Worm (Caenorhabditis elegans) whole organism, young adult: ENCODE measurements around the gene srh-92.

Experiments used
- B0035.1 ChIP-seq: sonication (generic microtip); optimal IDR thresholded peaks from 2 replicates; lab custom pipeline; 2016; ENCODE audit warnings: missing genetic modification characterization, mild to moderate bottlenecking, missing compliant biosample characterization, missing genotype, missing genetic modification reagents
- B0336.3 ChIP-seq: fragments of 200-800 bp; sonication (Bioruptor generic); IDR thresholded peaks from 2 replicates; pipeline ENCODE4 v1.3.6; 2022; ENCODE audit warnings: missing genetic modification characterization, missing compliant biosample characterization
- F10E7.11 ChIP-seq: sonication (generic microtip); optimal IDR thresholded peaks from 2 replicates; lab custom pipeline; 2017; ENCODE audit warnings: mild to moderate bottlenecking, missing genetic modification characterization, moderate library complexity, missing compliant biosample characterization
- F23B12.7 ChIP-seq: sonication (generic microtip); optimal IDR thresholded peaks from 2 replicates; lab custom pipeline; 2017; ENCODE audit warnings: missing genetic modification characterization, mild to moderate bottlenecking, missing compliant biosample characterization, antibody characterized with exemption, moderate library complexity; ENCODE audit not compliant: insufficient read depth
- F37B4.10 ChIP-seq: fragments of 200-800 bp; sonication (Bioruptor generic); IDR thresholded peaks from 2 replicates; pipeline ENCODE4 v1.3.6; 2022; ENCODE audit warnings: missing genetic modification characterization, missing compliant biosample characterization
- F49E8.2 ChIP-seq: sonication (generic microtip); optimal IDR thresholded peaks from 3 replicates; lab custom pipeline; 2017; ENCODE audit warnings: missing genetic modification characterization, mild to moderate bottlenecking, missing compliant biosample characterization, antibody characterized with exemption, moderate library complexity; ENCODE audit not compliant: insufficient read depth
- K12H6.12 ChIP-seq: fragments of 200-800 bp; sonication (Bioruptor generic); optimal IDR thresholded peaks from 2 replicates; lab custom pipeline; 2018; ENCODE audit warnings: mild to moderate bottlenecking, missing genetic modification characterization, missing compliant biosample characterization
- T07F8.4 ChIP-seq: sonication (generic microtip); optimal IDR thresholded peaks from 2 replicates; lab custom pipeline; 2016; ENCODE audit warnings: mild to moderate bottlenecking, missing genetic modification characterization, moderate library complexity, missing compliant biosample characterization
- Y53F4B.3 ChIP-seq: fragments of 200-800 bp; sonication (Bioruptor generic); IDR thresholded peaks from 2 replicates; pipeline ENCODE4 v1.3.6; 2022; ENCODE audit warnings: missing genetic modification reagents, missing genetic modification characterization, missing compliant biosample characterization
- Y53G8AR.9 ChIP-seq: fragments of 200-800 bp; sonication (Bioruptor generic); conservative IDR thresholded peaks from 2 replicates; pipeline ENCODE4 v1.3.6; 2022; ENCODE audit warnings: missing genetic modification reagents, missing genetic modification characterization, missing compliant biosample characterization
- Y79H2A.3 ChIP-seq: fragments of 200-800 bp; sonication (Bioruptor generic); conservative IDR thresholded peaks from 2 replicates; pipeline ENCODE4 v1.3.6; 2022; ENCODE audit warnings: missing genetic modification reagents, missing genetic modification characterization, missing compliant biosample characterization
- akir-1 ChIP-seq: fragments of 200-800 bp; sonication (Bioruptor generic); optimal IDR thresholded peaks from 2 replicates; lab custom pipeline; 2018; ENCODE audit warnings: mild to moderate bottlenecking, missing genetic modification characterization, moderate library complexity, missing compliant biosample characterization
- atf-7 ChIP-seq: sonication (generic microtip); optimal IDR thresholded peaks from 2 replicates; lab custom pipeline; 2017; ENCODE audit warnings: mild to moderate bottlenecking, missing genetic modification characterization, missing compliant biosample characterization
- athp-1 ChIP-seq: sonication (generic microtip); optimal IDR thresholded peaks from 2 replicates; lab custom pipeline; 2017; ENCODE audit warnings: mild to moderate bottlenecking, missing genetic modification characterization, missing compliant biosample characterization
- attf-6 ChIP-seq: fragments of 200-800 bp; sonication (Bioruptor generic); IDR thresholded peaks from 2 replicates; pipeline ENCODE4 v1.3.6; 2022; ENCODE audit warnings: missing genetic modification reagents, missing genetic modification characterization, missing compliant biosample characterization
- bed-1 ChIP-seq: fragments of 200-800 bp; sonication (Bioruptor generic); IDR thresholded peaks from 2 replicates; pipeline ENCODE4 v1.3.6; 2022; ENCODE audit warnings: missing genetic modification reagents, missing genetic modification characterization, missing compliant biosample characterization
- ceh-40 ChIP-seq: fragments of 200-800 bp; sonication (Bioruptor generic); IDR thresholded peaks from 2 replicates; pipeline ENCODE4 v1.3.6; 2022; ENCODE audit warnings: missing genetic modification characterization, missing compliant biosample characterization
- ceh-58 ChIP-seq: fragments of 200-800 bp; sonication (Bioruptor generic); IDR thresholded peaks from 2 replicates; pipeline ENCODE4 v1.3.6; 2022; ENCODE audit warnings: missing genetic modification characterization, missing compliant biosample characterization
- efl-1 ChIP-seq: fragments of 150-350 bp; optimal IDR thresholded peaks from 2 replicates; lab custom pipeline; 2014; ENCODE audit warnings: missing biosample characterization, missing genetic modification reagents, missing genetic modification characterization
- egl-44 ChIP-seq: fragments of 200-800 bp; sonication (Bioruptor generic); IDR thresholded peaks from 2 replicates; pipeline ENCODE4 v1.3.6; 2022; ENCODE audit warnings: missing genetic modification reagents, missing genetic modification characterization, missing compliant biosample characterization
- hmg-1.2 ChIP-seq: fragments of 200-800 bp; sonication (Bioruptor generic); IDR thresholded peaks from 2 replicates; pipeline ENCODE4 v1.3.6; 2022; ENCODE audit warnings: missing genetic modification reagents, missing genetic modification characterization, missing compliant biosample characterization
- hmg-20 ChIP-seq: fragments of 200-800 bp; sonication (Bioruptor generic); IDR thresholded peaks from 2 replicates; pipeline ENCODE4 v1.3.6; 2022; ENCODE audit warnings: missing genetic modification reagents, missing genetic modification characterization, missing compliant biosample characterization
- hsf-1 ChIP-seq: fragments of 200-800 bp; sonication (Bioruptor generic); IDR thresholded peaks from 2 replicates; pipeline ENCODE4 v1.3.6; 2022; ENCODE audit warnings: missing genetic modification reagents, missing genetic modification characterization, missing compliant biosample characterization
- lin-26 ChIP-seq: fragments of 200-800 bp; sonication (Bioruptor generic); IDR thresholded peaks from 2 replicates; pipeline ENCODE4 v1.3.6; 2022; ENCODE audit warnings: missing genetic modification reagents, missing genetic modification characterization, missing compliant biosample characterization
- madf-10 ChIP-seq: sonication (generic microtip); optimal IDR thresholded peaks from 2 replicates; lab custom pipeline; 2016; ENCODE audit warnings: mild to moderate bottlenecking, missing genetic modification characterization, missing compliant biosample characterization
- madf-3 ChIP-seq: fragments of 200-800 bp; sonication (Bioruptor generic); IDR thresholded peaks from 2 replicates; pipeline ENCODE4 v1.3.6; 2022; ENCODE audit warnings: missing genetic modification reagents, missing genetic modification characterization, missing compliant biosample characterization
- madf-8 ChIP-seq: fragments of 200-800 bp; sonication (Bioruptor generic); conservative IDR thresholded peaks from 2 replicates; pipeline ENCODE4 v1.3.6; 2022; ENCODE audit warnings: missing genetic modification reagents, missing genetic modification characterization, missing compliant biosample characterization
- mxl-1 ChIP-seq: sonication (generic microtip); optimal IDR thresholded peaks from 2 replicates; lab custom pipeline; 2016; ENCODE audit warnings: missing genetic modification characterization, missing compliant biosample characterization
- nfyb-1 ChIP-seq: fragments of 200-800 bp; sonication (Bioruptor generic); IDR thresholded peaks from 2 replicates; pipeline ENCODE4 v1.3.6; 2022; ENCODE audit warnings: missing genetic modification reagents, missing genetic modification characterization, missing compliant biosample characterization
- nhr-179 ChIP-seq: sonication (generic microtip); optimal IDR thresholded peaks from 2 replicates; lab custom pipeline; 2016; ENCODE audit warnings: mild to moderate bottlenecking, missing genetic modification characterization, missing compliant biosample characterization
- nhr-90 ChIP-seq: sonication (generic microtip); optimal IDR thresholded peaks from 2 replicates; lab custom pipeline; 2016; ENCODE audit warnings: missing genotype, mild to moderate bottlenecking, missing genetic modification characterization, missing compliant biosample characterization
- pha-4 ChIP-seq: fragments of 150-350 bp; sonication (generic microtip); optimal IDR thresholded peaks from 2 replicates; lab custom pipeline; 2014; ENCODE audit warnings: missing biosample characterization, missing genetic modification reagents, missing genetic modification characterization
- rpc-1 ChIP-seq, 2 experiments: fragments of 150-350 bp in 1 of 2; sonication (generic microtip) in 1 of 2; optimal IDR thresholded peaks; 2 replicates each; lab custom pipeline; 2014 to 2018; ENCODE audit warnings: missing biosample characterization in 1 of 2, missing genetic modification characterization in 1 of 2, missing genetic modification reagents in 1 of 2, missing genotype in 1 of 2
- snpc-1.1 ChIP-seq: sonication (generic microtip); optimal IDR thresholded peaks from 2 replicates; lab custom pipeline; 2017; ENCODE audit warnings: missing genetic modification characterization, mild to moderate bottlenecking, missing compliant biosample characterization, antibody characterized with exemption, moderate library complexity, missing genotype, missing genetic modification reagents; ENCODE audit not compliant: insufficient read depth
- snpc-3.4 ChIP-seq: sonication (generic microtip); optimal IDR thresholded peaks from 2 replicates; lab custom pipeline; 2017; ENCODE audit warnings: missing genetic modification characterization, mild to moderate bottlenecking, missing compliant biosample characterization, antibody characterized with exemption, moderate library complexity, missing genotype, missing genetic modification reagents
- snpc-4 ChIP-seq, 5 experiments: fragments of 150-350 bp in 1 of 5; sonication (generic microtip) in 4 of 5; optimal IDR thresholded peaks; 2 replicates each; lab custom pipeline; 2014 to 2018; ENCODE audit warnings: missing genetic modification characterization in 5 of 5, missing biosample characterization in 3 of 5, antibody characterized with exemption in 2 of 5, mild to moderate bottlenecking in 2 of 5, missing compliant biosample characterization in 2 of 5, missing genotype in 2 of 5, moderate library complexity in 2 of 5, missing genetic modification reagents in 1 of 5

Gene srh-92

ce11 chrV:7432441-7433146, 28.2 kb downstream of the srh-92 start (continued):
- TF ChIP-seq hmg-20 (GFP tag; lab: Robert Waterston, UW) (no peak), B0035.1 (tag; lab: Kevin White, UChicago) (peak; percentile 21), nhr-90 (tag; lab: Kevin White, UChicago) (peak; percentile 66), egl-44 (GFP tag; lab: Robert Waterston, UW) (peak; percentile 44; the same call in 1 of the 2 replicates), snpc-1.1 (tag; lab: Kevin White, UChicago) (no peak), F10E7.11 (tag; lab: Kevin White, UChicago) (no peak)

ce11 chrV:7431016-7431415, 29.8 kb downstream of the srh-92 start, which contains the start of gene srw-71:
Gene srw-71, minus strand, starts transcription at chrV:7431116.
- TF ChIP-seq nhr-90 (tag; lab: Kevin White, UChicago) = no peak
- no peak for TF ChIP-seq efl-1
- TF ChIP-seq snpc-4 (GFP tag; optimal IDR thresholded peaks at IDR 0.05; lab: Kevin White, UChicago) = no peak
- TF ChIP-seq snpc-4 (tag; optimal IDR thresholded peaks at IDR 0.05; lab: Kevin White, UChicago) = no peak
- TF ChIP-seq ceh-40 (GFP tag; lab: Robert Waterston, UW) = no peak
- no peak for TF ChIP-seq snpc-3.4 (tag; lab: Kevin White, UChicago)
- TF ChIP-seq madf-10 (tag; lab: Kevin White, UChicago) = no peak
- no peak for TF ChIP-seq atf-7 (tag; lab: Kevin White, UChicago)

ce11 chrV:7428880-7429279, 31.9 kb downstream of the srh-92 start, which contains the start of gene srw-69:
Gene srw-69, minus strand, starts transcription at chrV:7428980.
- TF ChIP-seq ceh-58 (GFP tag; lab: Robert Waterston, UW) (no peak), hmg-1.2 (GFP tag; lab: Robert Waterston, UW) (no peak), hsf-1 (GFP tag; lab: Robert Waterston, UW) (no peak), F23B12.7 (tag; lab: Kevin White, UChicago) (no peak), nhr-179 (tag; lab: Kevin White, UChicago) (no peak)

- TF ChIP-seq bed-1 (GFP tag; lab: Robert Waterston, UW) = no peak
- TF ChIP-seq athp-1 (tag; lab: Kevin White, UChicago) = no peak
- no peak for TF ChIP-seq pha-4 (tag; lab: Kevin White, UChicago)
- TF ChIP-seq attf-6 = no peak
- no peak for TF ChIP-seq Y53F4B.3 (GFP tag; lab: Robert Waterston, UW)
- no peak for TF ChIP-seq ceh-40 (GFP tag; lab: Robert Waterston, UW)
- TF ChIP-seq F23B12.7 (tag; lab: Kevin White, UChicago) = no peak
- TF ChIP-seq snpc-3.4 (tag; lab: Kevin White, UChicago) = no peak
- TF ChIP-seq lin-26 (GFP tag; lab: Robert Waterston, UW) = no peak
- TF ChIP-seq hsf-1 (GFP tag; lab: Robert Waterston, UW) = no peak
- no peak for TF ChIP-seq rpc-1 (optimal IDR thresholded peaks at IDR 0.05; lab: Kevin White, UChicago)
- TF ChIP-seq rpc-1 (tag; optimal IDR thresholded peaks at IDR 0.05; lab: Kevin White, UChicago) = no peak
- no peak for TF ChIP-seq egl-44 (GFP tag; lab: Robert Waterston, UW)
- TF ChIP-seq, all 124 proteins: peak for 0
Measured at ce11 chrV:7426594-7426993, 34.2 kb downstream of the srh-92 start, which contains the start of gene srw-68. Gene srw-68, minus strand, starts transcription at chrV:7426694.

ce11 chrV:7424336-7424735, 36.5 kb downstream of the srh-92 start, which contains the start of gene F18E3.10:
Gene F18E3.10, minus strand, starts transcription at chrV:7424436.
- no peak for TF ChIP-seq madf-8

ce11 chrV:7420162-7420561, 40.6 kb downstream of the srh-92 start, which contains the start of gene srxa-4:
Gene srxa-4, plus strand, starts transcription at chrV:7420462.
- no peak for TF ChIP-seq T07F8.4
- no peak for TF ChIP-seq madf-3 (GFP tag; lab: Robert Waterston, UW)
- no peak for TF ChIP-seq Y79H2A.3 (GFP tag; lab: Robert Waterston, UW)
- no peak for TF ChIP-seq F49E8.2
- TF ChIP-seq Y53G8AR.9 (GFP tag; lab: Robert Waterston, UW) = no peak
- no peak for TF ChIP-seq nfyb-1 (GFP tag; lab: Robert Waterston, UW)
- no peak for TF ChIP-seq mxl-1 (tag; lab: Kevin White, UChicago)
- no peak for TF ChIP-seq lin-26 (GFP tag; lab: Robert Waterston, UW)
- no peak for TF ChIP-seq K12H6.12
- no peak for TF ChIP-seq akir-1 (GFP tag; lab: Kevin White, UChicago)
- TF ChIP-seq ceh-58 (GFP tag; lab: Robert Waterston, UW) = no peak
- no peak for TF ChIP-seq B0035.1 (tag; lab: Kevin White, UChicago)
- no peak for TF ChIP-seq snpc-1.1 (tag; lab: Kevin White, UChicago)
- no peak for TF ChIP-seq F37B4.10
- no peak for TF ChIP-seq B0336.3 (GFP tag; lab: Robert Waterston, UW)
